Fruit fly (Drosophila melanogaster): ENCODE results near the gene sim.
A peak's percentile ranks its signal among the peaks of the same experiment; 100 is the strongest.

The sim gene

DNA sequence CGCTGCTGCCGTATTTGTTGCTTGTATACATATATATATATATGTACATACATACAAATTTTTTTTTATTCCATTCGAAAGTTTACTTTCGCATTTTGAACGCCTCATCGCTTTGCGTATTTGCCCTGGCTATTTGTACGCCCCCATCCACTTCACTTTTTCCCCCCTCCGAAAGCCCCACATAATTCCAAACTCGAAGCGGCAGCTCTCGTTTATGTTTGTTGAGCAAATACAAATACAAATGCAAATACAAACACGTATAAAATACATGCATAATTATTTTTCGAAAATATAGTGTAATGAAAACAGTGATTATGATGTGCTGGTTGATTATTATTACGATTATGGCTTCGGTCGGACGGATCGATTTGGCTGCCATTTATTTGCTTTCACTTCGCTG is 10.5 kb downstream of the sim start (continued):
- peak; percentile 52 for TF ChIP-seq her (GFP tag; optimal IDR thresholded peaks at IDR 0.05)
- TF ChIP-seq exex (tag; optimal IDR thresholded peaks at IDR 0.05): peak; percentile 80
- TF ChIP-seq CG7928 (GFP tag; optimal IDR thresholded peaks at IDR 0.05): peak; percentile 55
- no peak for TF ChIP-seq bbx (GFP tag; IDR thresholded peaks at IDR 0.05; ENCODE audit: partially characterized antibody)
- TF ChIP-seq Ssrp (tag; optimal IDR thresholded peaks at IDR 0.05): no peak
- peak; percentile 95 for TF ChIP-seq Spps (tag; optimal IDR thresholded peaks at IDR 0.05)
- TF ChIP-seq bigmax (GFP tag; optimal IDR thresholded peaks at IDR 0.05): peak; percentile 68
- peak; percentile 37 to 81 for TF ChIP-seq Hr51 (GFP tag; optimal IDR thresholded peaks at IDR 0.05)
- peak in 1 of 2 experiments; percentile 50 for TF ChIP-seq crp (GFP tag; optimal IDR thresholded peaks at IDR 0.05)
- peak; percentile 76 for TF ChIP-seq CG17829 (tag; optimal IDR thresholded peaks at IDR 0.05)
- no peak for TF ChIP-seq lbe (GFP tag; optimal IDR thresholded peaks at IDR 0.05)
- peak; percentile 80; the same call in 2 of the 3 replicates for TF ChIP-seq otp (GFP tag; IDR thresholded peaks at IDR 0.05)
- TF ChIP-seq sug (tag; optimal IDR thresholded peaks at IDR 0.05): no peak
- peak; percentile 59 for TF ChIP-seq CG30403 (GFP tag; optimal IDR thresholded peaks at IDR 0.05)
- no peak for TF ChIP-seq Dip3 (GFP tag; optimal IDR thresholded peaks at IDR 0.05)
- TF ChIP-seq CG4617 (GFP tag; optimal IDR thresholded peaks at IDR 0.05; ENCODE audit: borderline replicate concordance): peak; percentile 14
- TF ChIP-seq Asciz (GFP tag; optimal IDR thresholded peaks at IDR 0.05): peak; percentile 99
- TF ChIP-seq slou (GFP tag; optimal IDR thresholded peaks at IDR 0.05): peak; percentile 73
- TF ChIP-seq HLH4C (GFP tag; IDR thresholded peaks at IDR 0.05; ENCODE audit: partially characterized antibody): no peak
- no peak for TF ChIP-seq ase (GFP tag; IDR thresholded peaks at IDR 0.05)
- peak; percentile 56 for TF ChIP-seq Chrac-16 (GFP tag; optimal IDR thresholded peaks at IDR 0.05)
- TF ChIP-seq pan (optimal IDR thresholded peaks at IDR 0.05): no peak
- TF ChIP-seq pan (GFP tag; optimal IDR thresholded peaks at IDR 0.05 in 1 of 2, IDR thresholded peaks at IDR 0.05 in 1 of 2): peak in 1 of 2 experiments; percentile 65
- peak; percentile 77 for TF ChIP-seq fd3F (GFP tag; optimal IDR thresholded peaks at IDR 0.05)
- peak in 1 of 2 experiments; percentile 94 for TF ChIP-seq bsh (GFP tag; optimal IDR thresholded peaks at IDR 0.05)
- TF ChIP-seq gcm2 (GFP tag; optimal IDR thresholded peaks at IDR 0.05): peak; percentile 39
- TF ChIP-seq croc (GFP tag; conservative IDR thresholded peaks at IDR 0.05): peak; percentile 47; the same call in 2 of the 3 replicates
- TF ChIP-seq Vsx1 (GFP tag; optimal IDR thresholded peaks at IDR 0.05): peak; percentile 97
- no peak for TF ChIP-seq D (optimal IDR thresholded peaks at IDR 0.05)
- peak; percentile 91 for TF ChIP-seq D (GFP tag; optimal IDR thresholded peaks at IDR 0.05)
- peak; percentile 82 for TF ChIP-seq CG12219 (GFP tag; optimal IDR thresholded peaks at IDR 0.05)
- peak; percentile 72 for TF ChIP-seq Mad (GFP tag; optimal IDR thresholded peaks at IDR 0.05)
- peak; percentile 14 for TF ChIP-seq shn (GFP tag; optimal IDR thresholded peaks at IDR 0.05)
- no peak for TF ChIP-seq toy (GFP tag; IDR thresholded peaks at IDR 0.05)
- peak; percentile 15 for TF ChIP-seq CG15479 (GFP tag; optimal IDR thresholded peaks at IDR 0.05)
- peak; percentile 49; the same call in 1 of the 2 replicates for TF ChIP-seq CG4360 (GFP tag; IDR thresholded peaks at IDR 0.05)
- TF ChIP-seq Sry-β (GFP tag; optimal IDR thresholded peaks at IDR 0.05): peak; percentile 80
- TF ChIP-seq mirr (GFP tag; optimal IDR thresholded peaks at IDR 0.05): peak; percentile 90
- peak; percentile 88 for TF ChIP-seq CG5180 (GFP tag; optimal IDR thresholded peaks at IDR 0.05)
- TF ChIP-seq Xrp1 (GFP tag; IDR thresholded peaks at IDR 0.05): peak; percentile 83
- TF ChIP-seq CG33557 (GFP tag; optimal IDR thresholded peaks at IDR 0.05): peak; percentile 92
- TF ChIP-seq CG7745 (tag; optimal IDR thresholded peaks at IDR 0.05): peak; percentile 80
- TF ChIP-seq Hr39 (optimal IDR thresholded peaks at IDR 0.05): no peak
- TF ChIP-seq GATAe (GFP tag; conservative IDR thresholded peaks at IDR 0.05): no peak
- TF ChIP-seq bcd (GFP tag; optimal IDR thresholded peaks at IDR 0.05): peak; percentile 93
- peak; percentile 88 for TF ChIP-seq CG2712 (tag; optimal IDR thresholded peaks at IDR 0.05)
- TF ChIP-seq CG6765 (GFP tag; optimal IDR thresholded peaks at IDR 0.05): peak; percentile 49
- peak; percentile 87 for TF ChIP-seq CG33213 (GFP tag; optimal IDR thresholded peaks at IDR 0.05)
- TF ChIP-seq Dad (GFP tag; optimal IDR thresholded peaks at IDR 0.05): peak; percentile 17
- no peak for TF ChIP-seq lov (optimal IDR thresholded peaks at IDR 0.05)
- TF ChIP-seq lov (GFP tag; IDR thresholded peaks at IDR 0.05): peak; percentile 78; the same call in 2 of the 3 replicates

All from whole organism, embryonic.